Fruit fly (Drosophila melanogaster): ENCODE results near the gene eIF3g1.

Gene eIF3g1

dm6 chrX:2647472-2647883, 37.3 kb upstream of the eIF3g1 start (continued):
- TF ChIP-seq stc (GFP tag; IDR thresholded peaks at IDR 0.05), result no peak; the same call in 1 of the 2 replicates
- peak; percentile 60 for TF ChIP-seq lilli (GFP tag; optimal IDR thresholded peaks at IDR 0.05)
- no peak for TF ChIP-seq MTF-1 (GFP tag; optimal IDR thresholded peaks at IDR 0.05; ENCODE audit: borderline replicate concordance)
- TF ChIP-seq gcm (GFP tag; optimal IDR thresholded peaks at IDR 0.05), result peak; percentile 50
- no peak for TF ChIP-seq CG8089 (GFP tag; optimal IDR thresholded peaks at IDR 0.05)
- no peak for TF ChIP-seq Trl (optimal IDR thresholded peaks at IDR 0.05)
- TF ChIP-seq Trl (GFP tag; optimal IDR thresholded peaks at IDR 0.05), result peak; percentile 45
- peak; percentile 34 for TF ChIP-seq en (GFP tag; optimal IDR thresholded peaks at IDR 0.05)
- no peak for TF ChIP-seq toy (GFP tag; IDR thresholded peaks at IDR 0.05)
- no peak for TF ChIP-seq CG6791 (GFP tag; IDR thresholded peaks at IDR 0.05; ENCODE audit: partially characterized antibody)
- TF ChIP-seq chn (GFP tag; optimal IDR thresholded peaks at IDR 0.05), result peak; percentile 39
- TF ChIP-seq Mrtf (GFP tag; IDR thresholded peaks at IDR 0.05), result peak; percentile 54; the same call in 1 of the 3 replicates
- peak; percentile 50 for TF ChIP-seq pum (GFP tag; optimal IDR thresholded peaks at IDR 0.05)
- no peak for TF ChIP-seq zen2 (GFP tag; IDR thresholded peaks at IDR 0.05; ENCODE audit: partially characterized antibody)
- TF ChIP-seq amos (GFP tag; IDR thresholded peaks at IDR 0.05; ENCODE audit: partially characterized antibody), result no peak
- TF ChIP-seq CG16813 (GFP tag; IDR thresholded peaks at IDR 0.05; ENCODE audit: partially characterized antibody), result no peak
- no peak for TF ChIP-seq CG2889 (GFP tag; IDR thresholded peaks at IDR 0.05)
- TF ChIP-seq Deaf1 (tag; optimal IDR thresholded peaks at IDR 0.05), result peak; percentile 26
- TF ChIP-seq CG1792 (GFP tag; optimal IDR thresholded peaks at IDR 0.05), result no peak
- TF ChIP-seq CG12071 (GFP tag; optimal IDR thresholded peaks at IDR 0.05), result no peak
- TF ChIP-seq CG6765 (GFP tag; optimal IDR thresholded peaks at IDR 0.05), result peak; percentile 54
- TF ChIP-seq corto (GFP tag; optimal IDR thresholded peaks at IDR 0.05), result peak; percentile 64
- peak; percentile 35 for TF ChIP-seq CHES-1-like (GFP tag; optimal IDR thresholded peaks at IDR 0.05)
- no peak for TF ChIP-seq CG4730 (GFP tag; IDR thresholded peaks at IDR 0.05)
- peak; percentile 1 for TF ChIP-seq CG18011 (GFP tag; optimal IDR thresholded peaks at IDR 0.05)
- TF ChIP-seq pho (GFP tag; optimal IDR thresholded peaks at IDR 0.05), result peak; percentile 35
- no peak for TF ChIP-seq CG34376 (GFP tag; optimal IDR thresholded peaks at IDR 0.05)
- TF ChIP-seq CG31441 (GFP tag; IDR thresholded peaks at IDR 0.05), result peak; percentile 64
- TF ChIP-seq CG12942 (GFP tag; optimal IDR thresholded peaks at IDR 0.05), result peak; percentile 47
- TF ChIP-seq CG4424 (GFP tag; optimal IDR thresholded peaks at IDR 0.05), result peak; percentile 62
- TF ChIP-seq CG14965 (GFP tag; optimal IDR thresholded peaks at IDR 0.05; ENCODE audit: borderline replicate concordance), result no peak
- peak; percentile 61 for TF ChIP-seq CG10543 (GFP tag; optimal IDR thresholded peaks at IDR 0.05)
- peak; percentile 78 for TF ChIP-seq row (GFP tag; IDR thresholded peaks at IDR 0.05)
- TF ChIP-seq NC2β (GFP tag; optimal IDR thresholded peaks at IDR 0.05), result peak; percentile 24
- peak; percentile 42 for TF ChIP-seq her (GFP tag; optimal IDR thresholded peaks at IDR 0.05)
- peak; percentile 57 for TF ChIP-seq CG5180 (GFP tag; optimal IDR thresholded peaks at IDR 0.05)
- TF ChIP-seq CG15073 (GFP tag; optimal IDR thresholded peaks at IDR 0.05), result no peak
- TF ChIP-seq Hr39 (optimal IDR thresholded peaks at IDR 0.05), result no peak
- TF ChIP-seq Bgb (GFP tag; IDR thresholded peaks at IDR 0.05; ENCODE audit: partially characterized antibody), result no peak
- peak; percentile 72 for TF ChIP-seq Sox102F (GFP tag; optimal IDR thresholded peaks at IDR 0.05)
- TF ChIP-seq CG8281 (tag; optimal IDR thresholded peaks at IDR 0.05), result peak; percentile 30
- no peak for TF ChIP-seq CG8765 (GFP tag; IDR thresholded peaks at IDR 0.05)
- TF ChIP-seq CG15479 (GFP tag; optimal IDR thresholded peaks at IDR 0.05), result no peak
- TF ChIP-seq ERR (GFP tag; optimal IDR thresholded peaks at IDR 0.05), result no peak
- peak; percentile 49 for TF ChIP-seq CG4820 (GFP tag; optimal IDR thresholded peaks at IDR 0.05)
- peak; percentile 27 for TF ChIP-seq Fer2 (tag; optimal IDR thresholded peaks at IDR 0.05)
- TF ChIP-seq Max (GFP tag; optimal IDR thresholded peaks at IDR 0.05), result no peak
- TF ChIP-seq Vsx1 (GFP tag; optimal IDR thresholded peaks at IDR 0.05), result peak; percentile 26
- TF ChIP-seq CG12744 (GFP tag; optimal IDR thresholded peaks at IDR 0.05), result peak; percentile 38
- no peak for TF ChIP-seq br (optimal IDR thresholded peaks at IDR 0.05)
- TF ChIP-seq CG7839 (tag; optimal IDR thresholded peaks at IDR 0.05), result peak; percentile 72
- peak; percentile 46 for TF ChIP-seq D19A (tag; optimal IDR thresholded peaks at IDR 0.05)
